Fruit fly (Drosophila melanogaster) whole organism: ENCODE data around the gene Kdsr.

Experiments
- pan ChIP-seq: fragments of >200 bp; optimal IDR thresholded peaks from 2 replicates; lab custom pipeline; 2017
- usp ChIP-seq: fragments of >200 bp; optimal IDR thresholded peaks from 2 replicates; lab custom pipeline; 2017; ENCODE audit warnings: missing biosample characterization, missing genetic modification characterization, mixed read lengths

DNA sequence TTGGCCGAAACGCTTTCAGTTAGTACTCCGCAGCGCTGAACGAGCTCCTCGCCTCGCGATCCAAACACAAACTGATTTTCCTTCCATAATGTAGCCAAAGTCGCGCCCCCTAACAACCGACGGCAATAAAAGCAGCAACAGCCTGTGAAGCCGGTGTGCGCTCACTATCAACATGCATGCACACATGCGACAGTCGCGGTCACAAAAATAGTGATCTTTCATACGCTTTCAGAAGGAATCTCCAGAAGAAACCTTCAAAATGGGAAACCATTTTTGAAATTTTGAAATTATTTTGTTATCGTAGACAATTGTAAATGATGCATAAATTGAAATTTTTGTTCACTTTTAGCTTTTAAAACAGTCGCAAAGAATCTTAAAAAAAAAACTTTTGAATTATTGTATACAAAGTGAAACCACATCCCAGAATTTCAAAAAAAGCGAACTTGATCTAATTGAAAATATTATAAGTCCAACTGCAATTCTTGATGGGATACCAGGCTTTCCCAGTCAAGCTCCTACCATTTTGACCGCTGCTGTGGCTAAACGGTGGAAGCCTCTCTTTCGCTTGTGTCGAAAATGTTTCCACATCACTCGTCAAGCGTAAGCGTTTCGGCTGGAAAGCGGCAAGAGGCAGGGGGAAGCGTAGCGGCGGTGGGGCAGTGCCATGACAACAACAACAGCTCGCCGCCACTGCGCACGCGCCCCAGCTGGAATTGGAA lies 29.9 kb downstream of the Kdsr start, which contains the start of gene Cad96Cb:
- TF ChIP-seq pan (lab: Kevin White, UChicago) (no peak), usp (no peak)
